Worm (Caenorhabditis elegans) whole organism, L1 larva: Measurements from ENCODE around the gene cku-80.

ENCODE experiments used
- C04F5.9 ChIP-seq: sonication (generic microtip); optimal IDR thresholded peaks from 2 replicates; lab custom pipeline; 2016; ENCODE audit warnings: missing genetic modification characterization, missing compliant biosample characterization
- C16A3.4 ChIP-seq: fragments of 150-350 bp; optimal IDR thresholded peaks from 2 replicates; lab custom pipeline; 2014; ENCODE audit warnings: missing biosample characterization, missing genetic modification characterization
- C34B4.2 ChIP-seq: sonication (generic microtip); optimal IDR thresholded peaks from 2 replicates; lab custom pipeline; 2017; ENCODE audit warnings: mild to moderate bottlenecking, missing genetic modification characterization, missing compliant biosample characterization
- aha-1 ChIP-seq: fragments of 150-350 bp; optimal IDR thresholded peaks from 2 replicates; lab custom pipeline; 2014; ENCODE audit warnings: missing biosample characterization, missing genetic modification characterization
- ama-1 ChIP-seq: fragments of 150-350 bp; optimal IDR thresholded peaks from 2 replicates; lab custom pipeline; 2014
- blmp-1 ChIP-seq: fragments of 150-350 bp; optimal IDR thresholded peaks from 2 replicates; lab custom pipeline; 2014; ENCODE audit warnings: missing biosample characterization, missing genetic modification characterization
- ceh-88 ChIP-seq: fragments of 200-800 bp; sonication (Bioruptor generic); IDR thresholded peaks from 2 replicates; pipeline ENCODE4 v1.3.6; 2022; ENCODE audit warnings: missing genetic modification characterization, missing compliant biosample characterization
- ceh-90 ChIP-seq: sonication (generic microtip); optimal IDR thresholded peaks from 2 replicates; lab custom pipeline; 2016; ENCODE audit warnings: missing genetic modification characterization, missing compliant biosample characterization
- efl-3 ChIP-seq: fragments of 200-800 bp; sonication (Bioruptor generic); optimal IDR thresholded peaks from 2 replicates; lab custom pipeline; 2018; ENCODE audit warnings: mild to moderate bottlenecking, missing genetic modification characterization, missing compliant biosample characterization
- elt-2 ChIP-seq: sonication (generic microtip); optimal IDR thresholded peaks from 2 replicates; lab custom pipeline; 2016; ENCODE audit warnings: missing genetic modification characterization, mild to moderate bottlenecking, inconsistent platforms, missing compliant biosample characterization, missing genetic modification reagents
- elt-3 ChIP-seq, 6 experiments: fragments of 150-350 bp in 1 of 6; sonication (generic microtip); optimal IDR thresholded peaks; 2 replicates each; lab custom pipeline; 2017 to 2018; ENCODE audit warnings: missing biosample characterization in 6 of 6, missing genetic modification characterization in 6 of 6, inconsistent platforms in 1 of 6
- ets-5 ChIP-seq: fragments of 200-800 bp; sonication (Bioruptor generic); IDR thresholded peaks from 2 replicates; pipeline ENCODE4 v1.3.6; 2022; ENCODE audit warnings: missing genetic modification characterization, missing compliant biosample characterization
- fkh-10 ChIP-seq: sonication (generic microtip); optimal IDR thresholded peaks from 2 replicates; lab custom pipeline; 2017; ENCODE audit warnings: missing biosample characterization, missing genetic modification reagents, missing genetic modification characterization
- fkh-4 ChIP-seq: sonication (generic microtip); optimal IDR thresholded peaks from 2 replicates; lab custom pipeline; 2016; ENCODE audit warnings: missing compliant biosample characterization, missing genetic modification characterization, borderline replicate concordance
- fkh-8 ChIP-seq: sonication (generic microtip); optimal IDR thresholded peaks from 2 replicates; lab custom pipeline; 2016; ENCODE audit warnings: mild to moderate bottlenecking, missing genetic modification characterization, missing compliant biosample characterization
- grh-1 ChIP-seq: fragments of 200-800 bp; sonication (Bioruptor generic); IDR thresholded peaks from 2 replicates; pipeline ENCODE4 v1.3.6; 2022; ENCODE audit warnings: missing genetic modification reagents, missing genetic modification characterization, missing compliant biosample characterization
- hlh-17 ChIP-seq: fragments of 200-800 bp; sonication (Bioruptor generic); optimal IDR thresholded peaks from 2 replicates; lab custom pipeline; 2018; ENCODE audit warnings: missing genetic modification characterization, mild to moderate bottlenecking, missing compliant biosample characterization, moderate library complexity, borderline replicate concordance
- isw-1 ChIP-seq: fragments of 200-800 bp; sonication (Bioruptor generic); IDR thresholded peaks from 2 replicates; pipeline ENCODE4 v1.3.6; 2022; ENCODE audit warnings: missing genetic modification characterization, missing compliant biosample characterization
- jun-1 ChIP-seq: fragments of 150-350 bp; optimal IDR thresholded peaks from 2 replicates; lab custom pipeline; 2014; ENCODE audit warnings: missing biosample characterization, missing genetic modification reagents, missing genetic modification characterization
- lin-13 ChIP-seq: fragments of 150-350 bp; optimal IDR thresholded peaks from 2 replicates; lab custom pipeline; 2014; ENCODE audit warnings: missing biosample characterization, missing genetic modification reagents, missing genetic modification characterization
- lin-14 ChIP-seq: fragments of 200-800 bp; sonication (Bioruptor generic); optimal IDR thresholded peaks from 2 replicates; lab custom pipeline; 2018; ENCODE audit warnings: mild to moderate bottlenecking, missing genetic modification characterization, moderate library complexity, missing compliant biosample characterization
- lin-35 ChIP-seq, 2 experiments: fragments of 150-350 bp; optimal IDR thresholded peaks; 2 replicates each; lab custom pipeline; 2014; ENCODE audit warnings: missing biosample characterization in 2 of 2, missing genetic modification characterization in 2 of 2, missing genetic modification reagents in 2 of 2
- lin-39 ChIP-seq: fragments of 150-350 bp; optimal IDR thresholded peaks from 2 replicates; lab custom pipeline; 2014; ENCODE audit warnings: missing biosample characterization, missing genetic modification reagents, missing genetic modification characterization
- lir-3 ChIP-seq: sonication (generic microtip); optimal IDR thresholded peaks from 2 replicates; lab custom pipeline; 2016; ENCODE audit warnings: mild to moderate bottlenecking, missing genetic modification characterization, moderate library complexity, missing compliant biosample characterization; ENCODE audit not compliant: poor library complexity
- mab-9 ChIP-seq: fragments of 200-800 bp; sonication (Bioruptor generic); IDR thresholded peaks from 2 replicates; pipeline ENCODE4 v1.3.6; 2022; ENCODE audit warnings: missing genetic modification reagents, missing genetic modification characterization, missing compliant biosample characterization
- mdl-1 ChIP-seq, 2 experiments: fragments of 150-350 bp; optimal IDR thresholded peaks; 2 replicates each; lab custom pipeline; 2014 to 2017; ENCODE audit warnings: missing biosample characterization in 2 of 2, missing genetic modification characterization in 2 of 2, inconsistent platforms in 1 of 2
- mef-2 ChIP-seq: fragments of 150-350 bp; optimal IDR thresholded peaks from 2 replicates; lab custom pipeline; 2014; ENCODE audit warnings: missing biosample characterization, missing genetic modification characterization
- nhr-19 ChIP-seq: fragments of 200-800 bp; sonication (Bioruptor generic); conservative IDR thresholded peaks from 2 replicates; pipeline ENCODE4 v1.3.6; 2022; ENCODE audit warnings: missing genetic modification characterization, missing compliant biosample characterization
- nhr-20 ChIP-seq: sonication (generic microtip); optimal IDR thresholded peaks from 2 replicates; lab custom pipeline; 2016; ENCODE audit warnings: mild to moderate bottlenecking, missing genetic modification characterization, missing compliant biosample characterization
- nhr-237 ChIP-seq: fragments of 150-350 bp; optimal IDR thresholded peaks from 2 replicates; lab custom pipeline; 2014; ENCODE audit warnings: missing biosample characterization, missing genetic modification characterization
- nhr-47 ChIP-seq: sonication (generic microtip); optimal IDR thresholded peaks from 2 replicates; lab custom pipeline; 2016; ENCODE audit warnings: mild to moderate bottlenecking, missing genetic modification characterization, moderate library complexity, missing compliant biosample characterization
- nhr-76 ChIP-seq: sonication (generic microtip); optimal IDR thresholded peaks from 2 replicates; lab custom pipeline; 2017; ENCODE audit warnings: missing biosample characterization, missing genetic modification characterization
- nhr-77 ChIP-seq: fragments of 150-350 bp; optimal IDR thresholded peaks from 2 replicates; lab custom pipeline; 2014; ENCODE audit warnings: missing biosample characterization, missing genetic modification characterization
- nhr-84 ChIP-seq: sonication (generic microtip); optimal IDR thresholded peaks from 2 replicates; lab custom pipeline; 2017; ENCODE audit warnings: missing biosample characterization, missing genetic modification characterization
- nhr-85 ChIP-seq: sonication (generic microtip); peaks from one replicate; lab custom pipeline; 2016; ENCODE audit warnings: missing genetic modification characterization, inconsistent platforms, missing compliant biosample characterization
- nhr-90 ChIP-seq: sonication (generic microtip); optimal IDR thresholded peaks from 2 replicates; lab custom pipeline; 2016; ENCODE audit warnings: mild to moderate bottlenecking, missing genetic modification characterization, missing compliant biosample characterization; ENCODE audit not compliant: poor library complexity
- pag-3 ChIP-seq: sonication (generic microtip); optimal IDR thresholded peaks from 2 replicates; lab custom pipeline; 2017; ENCODE audit warnings: missing genetic modification characterization, mild to moderate bottlenecking, missing compliant biosample characterization, antibody characterized with exemption, borderline replicate concordance; ENCODE audit not compliant: insufficient read depth
- pqm-1 ChIP-seq: sonication (generic microtip); optimal IDR thresholded peaks from 3 replicates; lab custom pipeline; 2017; ENCODE audit warnings: missing biosample characterization, missing genetic modification characterization
- rnt-1 ChIP-seq: sonication (generic microtip); optimal IDR thresholded peaks from 2 replicates; lab custom pipeline; 2016; ENCODE audit warnings: mild to moderate bottlenecking, missing genetic modification characterization, moderate library complexity, missing compliant biosample characterization
- skn-1 ChIP-seq: fragments of 150-350 bp; optimal IDR thresholded peaks from 2 replicates; lab custom pipeline; 2014; ENCODE audit warnings: missing biosample characterization, missing genetic modification characterization
- snpc-4 ChIP-seq: fragments of 150-350 bp; optimal IDR thresholded peaks from 2 replicates; lab custom pipeline; 2014; ENCODE audit warnings: missing biosample characterization, missing genetic modification characterization
- snu-23 ChIP-seq: sonication (generic microtip); optimal IDR thresholded peaks from 2 replicates; lab custom pipeline; 2016; ENCODE audit warnings: missing genetic modification characterization, missing compliant biosample characterization
- sptf-1 ChIP-seq: fragments of 150-350 bp; optimal IDR thresholded peaks from 2 replicates; lab custom pipeline; 2014; ENCODE audit warnings: missing biosample characterization, missing genetic modification characterization
- sup-37 ChIP-seq: fragments of 200-800 bp; sonication (Bioruptor generic); optimal IDR thresholded peaks from 2 replicates; lab custom pipeline; 2018; ENCODE audit warnings: mild to moderate bottlenecking, missing genetic modification characterization, missing compliant biosample characterization
- swsn-7 ChIP-seq: sonication (generic microtip); optimal IDR thresholded peaks from 2 replicates; lab custom pipeline; 2016; ENCODE audit warnings: missing genetic modification characterization, missing compliant biosample characterization
- tbx-2 ChIP-seq: sonication (generic microtip); optimal IDR thresholded peaks from 2 replicates; lab custom pipeline; 2016; ENCODE audit warnings: missing genetic modification characterization, missing compliant biosample characterization
- tlp-1 ChIP-seq: fragments of 150-350 bp; optimal IDR thresholded peaks from 2 replicates; lab custom pipeline; 2014; ENCODE audit warnings: missing biosample characterization, missing genetic modification characterization
- unc-130 ChIP-seq: fragments of 150-350 bp; optimal IDR thresholded peaks from 2 replicates; lab custom pipeline; 2017; ENCODE audit warnings: missing biosample characterization, missing genetic modification characterization, inconsistent platforms
- unc-30 ChIP-seq: sonication (generic microtip); optimal IDR thresholded peaks from 2 replicates; lab custom pipeline; 2017; ENCODE audit warnings: missing biosample characterization, missing genetic modification characterization
- unc-62 ChIP-seq: fragments of 150-350 bp; optimal IDR thresholded peaks from 2 replicates; lab custom pipeline; 2014; ENCODE audit warnings: missing biosample characterization, missing genetic modification reagents, missing genetic modification characterization
- unc-98 ChIP-seq: fragments of 200-800 bp; sonication (Bioruptor generic); IDR thresholded peaks from 2 replicates; pipeline ENCODE4 v1.3.6; 2022; ENCODE audit warnings: missing genetic modification characterization, missing compliant biosample characterization
- vab-15 ChIP-seq: sonication (generic microtip); optimal IDR thresholded peaks from 2 replicates; lab custom pipeline; 2017; ENCODE audit warnings: missing genotype, mild to moderate bottlenecking, missing genetic modification characterization, missing compliant biosample characterization
- xbp-1 ChIP-seq: sonication (generic microtip); optimal IDR thresholded peaks from 2 replicates; lab custom pipeline; 2016; ENCODE audit warnings: missing genetic modification characterization, missing compliant biosample characterization
- zip-4 ChIP-seq: fragments of 200-800 bp; sonication (Bioruptor generic); optimal IDR thresholded peaks from 2 replicates; lab custom pipeline; 2018; ENCODE audit warnings: mild to moderate bottlenecking, missing genetic modification characterization, moderate library complexity, missing compliant biosample characterization

cku-80 gene

DNA sequence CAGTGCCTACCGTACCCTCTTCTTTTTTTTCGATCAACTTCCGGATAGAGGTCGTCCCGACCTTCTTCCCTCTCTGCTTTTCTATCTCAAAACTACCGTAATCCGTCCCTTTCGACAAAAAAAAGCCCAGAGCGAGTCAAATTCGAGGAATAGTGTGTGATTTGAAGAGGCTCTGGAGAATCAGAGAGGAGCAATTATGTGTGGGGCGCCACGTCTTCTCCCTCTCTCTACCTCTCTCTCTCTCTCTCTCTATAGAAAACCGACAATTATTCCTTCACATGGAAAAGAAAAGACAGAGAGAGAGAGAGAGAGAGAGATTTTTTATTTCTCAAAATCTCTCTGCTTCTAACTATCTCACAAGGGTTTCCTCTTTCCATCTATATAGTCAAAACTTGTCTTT lies 36.9 kb downstream of the cku-80 start (continued):
- no peak for TF ChIP-seq skn-1
- no peak for TF ChIP-seq lin-13 (GFP tag; lab: Kevin White, UChicago)
- peak; percentile 81 for TF ChIP-seq grh-1 (GFP tag; lab: Robert Waterston, UW)
- TF ChIP-seq nhr-90 = no peak
- TF ChIP-seq lin-35 (GFP tag; optimal IDR thresholded peaks at IDR 0.05; lab: Kevin White, UChicago) = no peak
- TF ChIP-seq mab-9 (GFP tag; lab: Robert Waterston, UW) = no peak
- peak; percentile 72 for TF ChIP-seq lin-14 (GFP tag; lab: Kevin White, UChicago)
- no peak for TF ChIP-seq sptf-1 (tag; lab: Kevin White, UChicago)
- no peak for TF ChIP-seq ama-1 (lab: Kevin White, UChicago)
- TF ChIP-seq snpc-4 (tag; lab: Kevin White, UChicago) = no peak
- no peak for TF ChIP-seq C16A3.4 (tag; lab: Kevin White, UChicago)
- TF ChIP-seq lin-39 (tag; lab: Kevin White, UChicago) = no peak
- no peak for TF ChIP-seq lir-3 (tag; lab: Kevin White, UChicago)
- TF ChIP-seq nhr-77 = no peak
- TF ChIP-seq elt-3 (tag; optimal IDR thresholded peaks at IDR 0.05; lab: Kevin White, UChicago) = no peak
- peak; percentile 1 for TF ChIP-seq tbx-2 (tag; lab: Kevin White, UChicago)
- TF ChIP-seq nhr-19 (GFP tag; lab: Robert Waterston, UW) = peak; percentile 23; the same call in 1 of the 2 replicates
- TF ChIP-seq C04F5.9 = no peak
- TF ChIP-seq blmp-1 (tag; lab: Kevin White, UChicago) = peak; percentile 2
- no peak for TF ChIP-seq isw-1
- no peak for TF ChIP-seq ceh-88 (GFP tag; lab: Robert Waterston, UW)
- TF ChIP-seq elt-2 (tag; lab: Kevin White, UChicago) = no peak
- no peak for TF ChIP-seq rnt-1 (tag; lab: Kevin White, UChicago)
- no peak for TF ChIP-seq mef-2 (tag; lab: Kevin White, UChicago)
- peak; percentile 96 for TF ChIP-seq nhr-85
- TF ChIP-seq unc-62 = no peak
- no peak for TF ChIP-seq hlh-17 (GFP tag; lab: Kevin White, UChicago)
- no peak for TF ChIP-seq vab-15 (tag; lab: Kevin White, UChicago)
- no peak for TF ChIP-seq nhr-84
- no peak for TF ChIP-seq unc-30 (tag; lab: Kevin White, UChicago)
- TF ChIP-seq C34B4.2 (tag; lab: Kevin White, UChicago) = no peak
- peak; percentile 36 for TF ChIP-seq nhr-47 (tag; lab: Kevin White, UChicago)
- TF ChIP-seq pag-3 (tag; lab: Kevin White, UChicago) = no peak
- no peak for TF ChIP-seq unc-130 (tag; lab: Kevin White, UChicago)
- no peak for TF ChIP-seq tlp-1 (tag; lab: Kevin White, UChicago)
- peak; percentile 57 for TF ChIP-seq swsn-7 (tag; lab: Kevin White, UChicago)
- TF ChIP-seq fkh-8 (tag; lab: Kevin White, UChicago) = peak; percentile 44
- TF ChIP-seq sup-37 (GFP tag; lab: Kevin White, UChicago) = no peak
- peak; percentile 40 for TF ChIP-seq xbp-1 (tag; lab: Kevin White, UChicago)
- peak; percentile 6 for TF ChIP-seq nhr-20 (tag; lab: Kevin White, UChicago)
- no peak for TF ChIP-seq jun-1 (tag; lab: Kevin White, UChicago)
- peak; percentile 28 for TF ChIP-seq snu-23 (GFP tag; lab: Kevin White, UChicago)
- TF ChIP-seq ets-5 (GFP tag; lab: Robert Waterston, UW) = no peak
- no peak for TF ChIP-seq pqm-1
- no peak for TF ChIP-seq fkh-4 (tag; lab: Kevin White, UChicago)
- no peak for TF ChIP-seq nhr-76
- no peak for TF ChIP-seq mdl-1 (tag; optimal IDR thresholded peaks at IDR 0.05; lab: Kevin White, UChicago)
- TF ChIP-seq fkh-10 = no peak
- no peak for TF ChIP-seq zip-4 (GFP tag; lab: Kevin White, UChicago)
- TF ChIP-seq efl-3 (GFP tag; lab: Kevin White, UChicago) = no peak
- no peak for TF ChIP-seq aha-1
- no peak for TF ChIP-seq unc-98
- TF ChIP-seq nhr-237 (tag; lab: Kevin White, UChicago) = no peak
- no peak for TF ChIP-seq ceh-90 (tag; lab: Kevin White, UChicago)
